Worm (Caenorhabditis elegans): ENCODE data around the gene T05A8.3.
A peak's percentile ranks its signal among the peaks of the same experiment; 100 is the strongest.

Gene T05A8.3

ce11 chrII:2734735-2735134 lies 17.5 kb upstream of the T05A8.3 start (continued):
- TF ChIP-seq hpl-2 (GFP tag; optimal IDR thresholded peaks at IDR 0.05) (no peak), fkh-10 (GFP tag; optimal IDR thresholded peaks at IDR 0.05) (no peak), lin-39 (tag; optimal IDR thresholded peaks at IDR 0.05) (no peak), nhr-237 (tag; optimal IDR thresholded peaks at IDR 0.05) (no peak), ces-1 (GFP tag; optimal IDR thresholded peaks at IDR 0.05) (no peak), ama-1 (optimal IDR thresholded peaks at IDR 0.05) (no peak), nhr-76 (tag; optimal IDR thresholded peaks at IDR 0.05) (no peak), nhr-77 (tag; optimal IDR thresholded peaks at IDR 0.05) (no peak), rnt-1 (tag; optimal IDR thresholded peaks at IDR 0.05) (peak; percentile 51), skn-1 (tag; optimal IDR thresholded peaks at IDR 0.05) (no peak), pqm-1 (tag; optimal IDR thresholded peaks at IDR 0.05) (no peak), hlh-4 (tag; optimal IDR thresholded peaks at IDR 0.05) (no peak), ceh-88 (GFP tag; IDR thresholded peaks at IDR 0.05) (no peak), pax-3 (tag; optimal IDR thresholded peaks at IDR 0.05) (no peak), fkh-8 (tag; optimal IDR thresholded peaks at IDR 0.05) (peak; percentile 5), snpc-4 (tag; optimal IDR thresholded peaks at IDR 0.05) (no peak), ceh-90 (tag; optimal IDR thresholded peaks at IDR 0.05) (no peak), mep-1 (tag; optimal IDR thresholded peaks at IDR 0.05) (peak; percentile 22), efl-1 (optimal IDR thresholded peaks at IDR 0.05) (peak; percentile 40 to 44), efl-1 (GFP tag; optimal IDR thresholded peaks at IDR 0.05 in 1 of 2) (peak; percentile 0 to 93), lin-35 (GFP tag; optimal IDR thresholded peaks at IDR 0.05) (peak in 1 of 2 experiments; percentile 4), C34B4.2 (tag; optimal IDR thresholded peaks at IDR 0.05) (no peak), aly-2 (tag; optimal IDR thresholded peaks at IDR 0.05) (no peak), sup-37 (GFP tag; optimal IDR thresholded peaks at IDR 0.05) (no peak), dpl-1 (GFP tag; optimal IDR thresholded peaks at IDR 0.05) (peak in 2 of 3 experiments; percentile 12 to 21), ceh-8 (GFP tag; optimal IDR thresholded peaks at IDR 0.05) (no peak), unc-130 (tag; optimal IDR thresholded peaks at IDR 0.05) (no peak), nhr-11 (tag; optimal IDR thresholded peaks at IDR 0.05) (no peak), unc-30 (tag; optimal IDR thresholded peaks at IDR 0.05) (no peak), sox-4 (tag; optimal IDR thresholded peaks at IDR 0.05) (no peak), aha-1 (tag; optimal IDR thresholded peaks at IDR 0.05) (no peak), efl-3 (GFP tag; optimal IDR thresholded peaks at IDR 0.05) (no peak), lin-14 (GFP tag; optimal IDR thresholded peaks at IDR 0.05) (peak; percentile 88), nhr-90 (tag; optimal IDR thresholded peaks at IDR 0.05; ENCODE audit: poor library complexity) (no peak), lsy-2 (tag; optimal IDR thresholded peaks at IDR 0.05) (peak in 1 of 2 experiments; percentile 38), unc-98 (GFP tag; IDR thresholded peaks at IDR 0.05) (no peak), snu-23 (GFP tag; optimal IDR thresholded peaks at IDR 0.05) (peak; percentile 33), blmp-1 (tag; optimal IDR thresholded peaks at IDR 0.05) (no peak), unc-86 (tag; optimal IDR thresholded peaks at IDR 0.05) (no peak), elt-2 (tag; optimal IDR thresholded peaks at IDR 0.05) (no peak), xbp-1 (tag; optimal IDR thresholded peaks at IDR 0.05) (no peak), ztf-11 (tag; optimal IDR thresholded peaks at IDR 0.05) (no peak), nhr-84 (tag; optimal IDR thresholded peaks at IDR 0.05) (no peak), nhr-47 (tag; optimal IDR thresholded peaks at IDR 0.05) (peak; percentile 19), elt-3 (tag; optimal IDR thresholded peaks at IDR 0.05) (no peak), vab-15 (tag; optimal IDR thresholded peaks at IDR 0.05) (no peak), irx-1 (tag; optimal IDR thresholded peaks at IDR 0.05) (no peak), dsc-1 (tag; optimal IDR thresholded peaks at IDR 0.05) (no peak), swsn-7 (tag; optimal IDR thresholded peaks at IDR 0.05) (peak; percentile 7), hlh-17 (GFP tag; optimal IDR thresholded peaks at IDR 0.05; ENCODE audit: borderline replicate concordance) (no peak), nhr-85 (tag) (peak; percentile 53)

Data from whole organism, L1 larva.